Fruit fly (Drosophila melanogaster) whole organism, embryonic: ENCODE results near the gene Bug22.

Experiments used
- Asciz ChIP-seq: fragments of 200-800 bp; sonication (Bioruptor generic); optimal IDR thresholded peaks from 2 replicates; lab custom pipeline; 2017; ENCODE audit warnings: missing biosample characterization, mild to moderate bottlenecking, missing genetic modification characterization, missing genetic modification reagents
- CG13123 ChIP-seq: fragments of 200-800 bp; sonication (Bioruptor generic); optimal IDR thresholded peaks from 2 replicates; lab custom pipeline; 2016; ENCODE audit warnings: missing biosample characterization, missing genetic modification characterization
- CG13296 ChIP-seq: fragments of 200-800 bp; sonication (Bioruptor generic); optimal IDR thresholded peaks from 3 replicates; lab custom pipeline; 2018; ENCODE audit warnings: missing biosample characterization, mild to moderate bottlenecking, missing genetic modification characterization
- CG14014 ChIP-seq: fragments of 200-800 bp; sonication (Bioruptor generic); IDR thresholded peaks from 2 replicates; pipeline ENCODE4 v1.3.6; 2022; ENCODE audit warnings: missing biosample characterization, missing genetic modification characterization
- CG14050 ChIP-seq: fragments of 200-800 bp; sonication (Bioruptor generic); IDR thresholded peaks from 3 replicates; pipeline ENCODE4 v1.3.6; 2022; ENCODE audit warnings: missing biosample characterization, missing genetic modification characterization
- CG15011 ChIP-seq: fragments of 200-800 bp; sonication (Bioruptor generic); optimal IDR thresholded peaks from 3 replicates; lab custom pipeline; 2018; ENCODE audit warnings: missing biosample characterization, mild to moderate bottlenecking, missing genetic modification characterization
- CG15269 ChIP-seq: fragments of 200-800 bp; sonication (Bioruptor generic); optimal IDR thresholded peaks from 2 replicates; lab custom pipeline; 2018; ENCODE audit warnings: missing biosample characterization, mild to moderate bottlenecking, missing genetic modification characterization, moderate library complexity
- CG16813 ChIP-seq: fragments of 200-800 bp; sonication (Bioruptor generic); IDR thresholded peaks from 3 replicates; pipeline ENCODE4 v1.3.6; 2022; ENCODE audit warnings: missing biosample characterization, missing genetic modification characterization; ENCODE audit not compliant: partially characterized antibody
- CG17568 ChIP-seq: fragments of 200-800 bp; sonication (Bioruptor generic); optimal IDR thresholded peaks from 2 replicates; lab custom pipeline; 2018; ENCODE audit warnings: missing biosample characterization, mild to moderate bottlenecking, missing genetic modification characterization, moderate library complexity
- CG18599 ChIP-seq: fragments of 200-800 bp; sonication (Bioruptor generic); optimal IDR thresholded peaks from 3 replicates; lab custom pipeline; 2017; ENCODE audit warnings: missing biosample characterization, missing genetic modification characterization, mild to moderate bottlenecking, moderate library complexity, missing genetic modification reagents
- CG2129 ChIP-seq: fragments of 200-800 bp; sonication (Bioruptor generic); IDR thresholded peaks from 2 replicates; pipeline ENCODE4 v1.3.6; 2022; ENCODE audit warnings: missing biosample characterization, missing genetic modification characterization; ENCODE audit not compliant: partially characterized antibody
- CG2678 ChIP-seq: fragments of 200-800 bp; sonication (Bioruptor generic); optimal IDR thresholded peaks from 3 replicates; lab custom pipeline; 2019; ENCODE audit warnings: missing biosample characterization, mild to moderate bottlenecking, missing genetic modification characterization, moderate library complexity
- CG3838 ChIP-seq: fragments of 200-800 bp; sonication (Bioruptor generic); optimal IDR thresholded peaks from 3 replicates; lab custom pipeline; 2016; ENCODE audit warnings: missing biosample characterization, missing genetic modification characterization
- CG5180 ChIP-seq: fragments of 200-800 bp; sonication (Bioruptor generic); optimal IDR thresholded peaks from 3 replicates; lab custom pipeline; 2017; ENCODE audit warnings: missing biosample characterization, missing genetic modification characterization, mild to moderate bottlenecking, moderate library complexity, missing genetic modification reagents
- CG6254 ChIP-seq: fragments of 200-800 bp; sonication (Bioruptor generic); optimal IDR thresholded peaks from 3 replicates; lab custom pipeline; 2017; ENCODE audit warnings: mild to moderate bottlenecking, missing biosample characterization, missing genetic modification reagents, missing genetic modification characterization
- CG6813 ChIP-seq: fragments of 200-800 bp; sonication (Bioruptor generic); optimal IDR thresholded peaks from 2 replicates; lab custom pipeline; 2017; ENCODE audit warnings: missing biosample characterization, missing genetic modification characterization, mild to moderate bottlenecking, moderate library complexity, missing genetic modification reagents
- CG8290 ChIP-seq, 3 experiments: fragments of 200-800 bp; sonication (Bioruptor generic); optimal IDR thresholded peaks; 2 replicates each; lab custom pipeline; 2016 to 2019; ENCODE audit warnings: missing biosample characterization in 3 of 3, missing genetic modification characterization in 3 of 3, mild to moderate bottlenecking in 2 of 3, moderate library complexity in 1 of 3
- Dref ChIP-seq: fragments of 200-800 bp; sonication (Bioruptor generic); IDR thresholded peaks from 2 replicates; pipeline ENCODE4 v1.3.6; 2022; ENCODE audit warnings: missing biosample characterization, missing genetic modification characterization
- ERR ChIP-seq: fragments of 200-800 bp; sonication (Bioruptor generic); optimal IDR thresholded peaks from 2 replicates; lab custom pipeline; 2016; ENCODE audit warnings: missing biosample characterization, missing genetic modification characterization
- Fer1 ChIP-seq: fragments of 200-800 bp; sonication (Bioruptor generic); optimal IDR thresholded peaks from 2 replicates; lab custom pipeline; 2017; ENCODE audit warnings: missing biosample characterization, mild to moderate bottlenecking, missing genetic modification characterization
- Gsc ChIP-seq: fragments of 200-800 bp; sonication (Bioruptor generic); IDR thresholded peaks from 2 replicates; pipeline ENCODE4 v1.3.6; 2022; ENCODE audit warnings: missing biosample characterization, missing genetic modification characterization
- Hmr ChIP-seq: fragments of 200-800 bp; sonication (Bioruptor generic); optimal IDR thresholded peaks from 3 replicates; lab custom pipeline; 2017; ENCODE audit warnings: mild to moderate bottlenecking, missing biosample characterization, missing genetic modification reagents, missing genetic modification characterization
- Lim3 ChIP-seq: fragments of 200-800 bp; sonication (Bioruptor generic); IDR thresholded peaks from 2 replicates; pipeline ENCODE4 v1.3.6; 2022; ENCODE audit warnings: missing biosample characterization, missing genetic modification characterization
- Pdp1 ChIP-seq, 2 experiments: fragments of 200-800 bp; sonication (Bioruptor generic); optimal IDR thresholded peaks; 3 replicates each; lab custom pipeline; 2016; ENCODE audit warnings: missing biosample characterization in 2 of 2, missing genetic modification characterization in 2 of 2, mild to moderate bottlenecking in 1 of 2, moderate library complexity in 1 of 2
- Rfx ChIP-seq: fragments of 200-800 bp; sonication (Bioruptor generic); IDR thresholded peaks from 2 replicates; pipeline ENCODE4 v1.3.6; 2022; ENCODE audit warnings: missing biosample characterization, missing genetic modification characterization
- Sox100B ChIP-seq: fragments of 200-800 bp; sonication (Bioruptor generic); optimal IDR thresholded peaks from 3 replicates; lab custom pipeline; 2018; ENCODE audit warnings: missing biosample characterization, mild to moderate bottlenecking, missing genetic modification characterization
- Xrp1 ChIP-seq: fragments of 200-800 bp; sonication (Bioruptor generic); IDR thresholded peaks from 2 replicates; pipeline ENCODE4 v1.3.6; 2022; ENCODE audit warnings: missing biosample characterization, missing genetic modification characterization
- abd-A ChIP-seq: fragments of 200-800 bp; sonication (Bioruptor generic); optimal IDR thresholded peaks from 3 replicates; lab custom pipeline; 2019; ENCODE audit warnings: missing biosample characterization, mild to moderate bottlenecking, missing genetic modification characterization, moderate library complexity
- bcd ChIP-seq: fragments of 200-800 bp; sonication (Bioruptor generic); optimal IDR thresholded peaks from 2 replicates; lab custom pipeline; 2017; ENCODE audit warnings: missing biosample characterization, mild to moderate bottlenecking, missing genetic modification characterization
- br ChIP-seq: fragments of >200 bp; optimal IDR thresholded peaks from 2 replicates; lab custom pipeline; 2017
- cato ChIP-seq: fragments of 200-800 bp; sonication (Bioruptor generic); optimal IDR thresholded peaks from 2 replicates; lab custom pipeline; 2016; ENCODE audit warnings: missing biosample characterization, missing genetic modification characterization, borderline replicate concordance
- chif ChIP-seq, 2 experiments: fragments of 200-800 bp; sonication (Bioruptor generic); optimal IDR thresholded peaks; 3 replicates each; lab custom pipeline; 2016; ENCODE audit warnings: missing biosample characterization in 2 of 2, missing genetic modification characterization in 2 of 2
- chm ChIP-seq: fragments of 200-800 bp; sonication (Bioruptor generic); IDR thresholded peaks from 2 replicates; pipeline ENCODE4 v1.3.6; 2022; ENCODE audit warnings: missing biosample characterization, missing genetic modification characterization
- dmrt99B ChIP-seq: fragments of 200-800 bp; sonication (Bioruptor generic); optimal IDR thresholded peaks from 2 replicates; lab custom pipeline; 2018; ENCODE audit warnings: missing biosample characterization, mild to moderate bottlenecking, missing genetic modification characterization, moderate library complexity
- fd3F ChIP-seq: fragments of 200-800 bp; sonication (Bioruptor generic); optimal IDR thresholded peaks from 2 replicates; lab custom pipeline; 2018; ENCODE audit warnings: missing biosample characterization, mild to moderate bottlenecking, missing genetic modification characterization, moderate library complexity
- ftz-f1 ChIP-seq: fragments of 200-800 bp; sonication (Bioruptor generic); optimal IDR thresholded peaks from 2 replicates; lab custom pipeline; 2016; ENCODE audit warnings: missing biosample characterization, missing genetic modification characterization
- gem ChIP-seq: fragments of 200-800 bp; sonication (Bioruptor generic); optimal IDR thresholded peaks from 2 replicates; lab custom pipeline; 2019; ENCODE audit warnings: missing biosample characterization, mild to moderate bottlenecking, missing genetic modification characterization, moderate library complexity
- hkb ChIP-seq, 2 experiments: fragments of 200-800 bp in 1 of 2; fragments of >200 bp in 1 of 2; sonication (Bioruptor generic) in 1 of 2; IDR thresholded peaks in 1 of 2; optimal IDR thresholded peaks in 1 of 2; 2 replicates each; pipeline versions ENCODE4 v1.3.6 to Lab custom; 2017 to 2022; ENCODE audit warnings: missing biosample characterization in 1 of 2, missing genetic modification characterization in 1 of 2
- hth ChIP-seq: fragments of >200 bp; optimal IDR thresholded peaks from 2 replicates; lab custom pipeline; 2017; ENCODE audit warnings: inconsistent platforms
- jigr1 ChIP-seq: fragments of 200-800 bp; sonication (Bioruptor generic); IDR thresholded peaks from 3 replicates; pipeline ENCODE4 v1.3.6; 2022; ENCODE audit warnings: missing biosample characterization, missing genetic modification characterization
- klu ChIP-seq: fragments of 200-800 bp; sonication (Bioruptor generic); IDR thresholded peaks from 2 replicates; pipeline ENCODE4 v1.3.6; 2022; ENCODE audit warnings: missing biosample characterization, missing genetic modification characterization
- pho ChIP-seq: fragments of 200-800 bp; sonication (Bioruptor generic); optimal IDR thresholded peaks from 2 replicates; lab custom pipeline; 2016; ENCODE audit warnings: missing biosample characterization, missing genetic modification characterization
- pzg ChIP-seq: fragments of 200-800 bp; sonication (Bioruptor generic); optimal IDR thresholded peaks from 3 replicates; lab custom pipeline; 2018; ENCODE audit warnings: missing biosample characterization, mild to moderate bottlenecking, missing genetic modification characterization, moderate library complexity
- sens ChIP-seq: fragments of 200-800 bp; sonication (Bioruptor generic); peaks from one replicate; lab custom pipeline; 2016; ENCODE audit warnings: missing biosample characterization, missing genetic modification characterization
- so ChIP-seq: fragments of 200-800 bp; sonication (Bioruptor generic); IDR thresholded peaks from 3 replicates; pipeline ENCODE4 v1.3.6; 2022; ENCODE audit warnings: missing biosample characterization, missing genetic modification characterization
- ttk ChIP-seq: fragments of 200-800 bp; sonication (Bioruptor generic); IDR thresholded peaks from 2 replicates; pipeline ENCODE4 v2.1.2; 2022; ENCODE audit warnings: missing biosample characterization, missing genetic modification characterization
- unpg ChIP-seq: fragments of 200-800 bp; sonication (Bioruptor generic); optimal IDR thresholded peaks from 3 replicates; lab custom pipeline; 2018; ENCODE audit warnings: missing biosample characterization, mild to moderate bottlenecking, missing genetic modification characterization, moderate library complexity
- wor ChIP-seq: fragments of 200-800 bp; sonication (Bioruptor generic); IDR thresholded peaks from 2 replicates; pipeline ENCODE4 v1.3.6; 2022; ENCODE audit warnings: missing biosample characterization, missing genetic modification characterization
- zf30C ChIP-seq: fragments of 200-800 bp; sonication (Bioruptor generic); optimal IDR thresholded peaks from 3 replicates; lab custom pipeline; 2018; ENCODE audit warnings: missing biosample characterization, mild to moderate bottlenecking, missing genetic modification characterization

Bug22 gene

DNA sequence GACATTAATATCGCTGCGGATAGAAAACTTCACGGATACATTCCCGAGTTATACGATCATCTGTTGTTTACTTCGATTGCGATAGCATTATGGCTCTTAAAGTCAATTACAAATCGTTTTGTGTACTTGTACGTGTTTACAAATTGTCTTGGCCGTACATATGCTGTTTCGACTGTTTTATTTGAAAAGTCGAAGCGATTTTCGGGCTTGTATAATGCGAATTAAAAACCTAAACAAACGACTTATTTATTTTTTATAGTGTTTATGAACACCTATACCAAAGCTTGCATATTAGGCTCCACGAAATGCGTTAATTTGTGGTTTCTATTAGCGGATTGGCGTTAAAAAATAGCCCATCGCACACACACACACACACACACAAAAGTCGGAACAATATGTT is 41.5 kb upstream of the Bug22 start (continued):
- no peak for TF ChIP-seq pzg (GFP tag; lab: Kevin White, UChicago)
- TF ChIP-seq zf30C (GFP tag; lab: Kevin White, UChicago): no peak
- no peak for TF ChIP-seq CG18599
- TF ChIP-seq Pdp1 (GFP tag; optimal IDR thresholded peaks at IDR 0.05; lab: Kevin White, UChicago): peak in 1 of 2 experiments; percentile 14
- TF ChIP-seq Fer1 (GFP tag; lab: Kevin White, UChicago): peak; percentile 4
- TF ChIP-seq CG3838 (GFP tag; lab: Kevin White, UChicago): no peak
- TF ChIP-seq chif (GFP tag; optimal IDR thresholded peaks at IDR 0.05; lab: Kevin White, UChicago): no peak
- peak; percentile 5 for TF ChIP-seq CG17568 (GFP tag; lab: Kevin White, UChicago)
- peak; percentile 22 for TF ChIP-seq CG5180 (GFP tag; lab: Kevin White, UChicago)
- no peak for TF ChIP-seq CG15011
- TF ChIP-seq jigr1 (GFP tag; lab: Robert Waterston, UW): no peak
- TF ChIP-seq Lim3 (GFP tag; lab: Robert Waterston, UW): no peak
- TF ChIP-seq unpg: peak; percentile 23
- peak; percentile 26 for TF ChIP-seq Hmr (GFP tag; lab: Kevin White, UChicago)
- no peak for TF ChIP-seq chm (GFP tag; lab: Robert Waterston, UW)
- TF ChIP-seq CG13296: peak; percentile 41
- TF ChIP-seq cato (GFP tag; lab: Kevin White, UChicago): no peak
- peak; percentile 11 for TF ChIP-seq CG15269 (tag; lab: Kevin White, UChicago)
- peak; percentile 37 for TF ChIP-seq CG2678
- TF ChIP-seq br (lab: Kevin White, UChicago): no peak
- TF ChIP-seq CG16813 (GFP tag; lab: Robert Waterston, UW): no peak
- TF ChIP-seq so (GFP tag; lab: Robert Waterston, UW): no peak
- TF ChIP-seq abd-A (tag; lab: Kevin White, UChicago): no peak
- no peak for TF ChIP-seq Xrp1 (GFP tag; lab: Robert Waterston, UW)
- no peak for TF ChIP-seq CG2129 (GFP tag; lab: Robert Waterston, UW)
- peak; percentile 4 for TF ChIP-seq Asciz (GFP tag; lab: Kevin White, UChicago)
- no peak for TF ChIP-seq ttk (GFP tag; lab: Robert Waterston, UW)
- TF ChIP-seq CG14050 (GFP tag; lab: Robert Waterston, UW): no peak
- TF ChIP-seq klu (GFP tag; lab: Robert Waterston, UW): no peak
- TF ChIP-seq Dref: no peak
- no peak for TF ChIP-seq CG6254 (GFP tag; lab: Kevin White, UChicago)
- TF ChIP-seq fd3F: peak; percentile 13
- no peak for TF ChIP-seq wor (GFP tag; lab: Robert Waterston, UW)
- no peak for TF ChIP-seq pho
- TF ChIP-seq ftz-f1: no peak
- no peak for TF ChIP-seq bcd (GFP tag; lab: Kevin White, UChicago)
- no peak for TF ChIP-seq hth (lab: Kevin White, UChicago)
- peak; percentile 25 for TF ChIP-seq Sox100B (GFP tag; lab: Kevin White, UChicago)
- TF ChIP-seq ERR (GFP tag; lab: Kevin White, UChicago): no peak
- TF ChIP-seq CG6813 (GFP tag; lab: Kevin White, UChicago): no peak
- TF ChIP-seq gem: peak; percentile 8
- no peak for TF ChIP-seq CG8290 (GFP tag; optimal IDR thresholded peaks at IDR 0.05; lab: Kevin White, UChicago)
- peak in 1 of 2 experiments; percentile 3 for TF ChIP-seq CG8290 (tag; optimal IDR thresholded peaks at IDR 0.05; lab: Kevin White, UChicago)
- no peak for TF ChIP-seq Gsc (GFP tag; lab: Robert Waterston, UW)
- TF ChIP-seq hkb (optimal IDR thresholded peaks at IDR 0.05; lab: Kevin White, UChicago): no peak
- TF ChIP-seq hkb (GFP tag; IDR thresholded peaks at IDR 0.05; lab: Robert Waterston, UW): no peak
- TF ChIP-seq sens (GFP tag; lab: Kevin White, UChicago): peak; percentile 51
- TF ChIP-seq Rfx (GFP tag; lab: Robert Waterston, UW): peak; percentile 19; the same call in 1 of the 2 replicates
- peak; percentile 11; the same call in 1 of the 2 replicates for TF ChIP-seq CG14014 (GFP tag; lab: Robert Waterston, UW)
- no peak for TF ChIP-seq CG13123 (GFP tag; lab: Kevin White, UChicago)
- TF ChIP-seq dmrt99B (tag; lab: Kevin White, UChicago): peak; percentile 18
- TF ChIP-seq, all 482 proteins: peak for 20
